Worm (Caenorhabditis elegans) whole organism, L3 larva: ENCODE data around the gene T03G6.3.
A peak's percentile ranks its signal among the peaks of the same experiment; 100 is the strongest.

ENCODE experiments used
- ZK546.5 ChIP-seq: sonication (generic microtip); optimal IDR thresholded peaks from 2 replicates; lab custom pipeline; 2017; ENCODE audit warnings: missing biosample characterization, missing genetic modification characterization
- ama-1 ChIP-seq: fragments of 150-350 bp; optimal IDR thresholded peaks from 2 replicates; lab custom pipeline; 2018
- ceh-28 ChIP-seq: fragments of 150-350 bp; optimal IDR thresholded peaks from 2 replicates; lab custom pipeline; 2014; ENCODE audit warnings: missing biosample characterization, missing genetic modification reagents, missing genetic modification characterization
- elt-2 ChIP-seq: sonication (generic microtip); optimal IDR thresholded peaks from 2 replicates; lab custom pipeline; 2016; ENCODE audit warnings: missing genetic modification reagents, mild to moderate bottlenecking, missing genetic modification characterization, missing compliant biosample characterization
- elt-3 ChIP-seq, 3 experiments: fragments of 150-350 bp in 1 of 3; sonication (generic microtip) in 2 of 3; optimal IDR thresholded peaks; 2 replicates in 2 of 3; 4 replicates in 1 of 3; lab custom pipeline; 2014 to 2017; ENCODE audit warnings: missing biosample characterization in 3 of 3, missing genetic modification characterization in 3 of 3
- lin-39 ChIP-seq: fragments of 150-350 bp; optimal IDR thresholded peaks from 2 replicates; lab custom pipeline; 2018; ENCODE audit warnings: missing biosample characterization, missing genetic modification reagents, missing genetic modification characterization
- nhr-12 ChIP-seq: fragments of 150-350 bp; optimal IDR thresholded peaks from 2 replicates; lab custom pipeline; 2014; ENCODE audit warnings: missing biosample characterization, missing genetic modification characterization
- nhr-237 ChIP-seq: fragments of 150-350 bp; optimal IDR thresholded peaks from 2 replicates; lab custom pipeline; 2014; ENCODE audit warnings: missing biosample characterization, missing genetic modification characterization
- nhr-77 ChIP-seq: fragments of 150-350 bp; optimal IDR thresholded peaks from 2 replicates; lab custom pipeline; 2014; ENCODE audit warnings: missing biosample characterization, missing genetic modification characterization

DNA sequence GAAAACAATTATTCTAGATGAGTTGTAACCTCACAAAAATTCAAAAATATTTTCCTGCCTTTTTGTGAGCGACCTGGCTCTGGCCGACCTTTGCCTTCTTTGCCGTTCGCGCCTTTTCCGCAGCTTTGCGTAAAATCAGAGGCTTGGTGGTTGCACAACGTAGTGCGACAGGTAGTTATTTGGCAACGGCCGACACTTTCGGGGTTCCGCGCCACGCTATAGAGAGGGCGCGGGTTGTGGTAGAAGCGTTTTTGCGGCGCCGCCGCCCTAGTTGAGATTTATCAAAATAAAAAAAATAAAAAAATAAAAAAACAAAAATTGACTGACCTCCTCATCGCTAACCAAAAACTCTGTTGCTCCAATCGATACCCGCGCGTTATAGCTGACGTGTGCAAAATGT, 48.3 kb upstream of the T03G6.3 start:
- TF ChIP-seq nhr-77 (tag; lab: Kevin White, UChicago) (no peak), lin-39 (tag; lab: Kevin White, UChicago) (no peak), elt-3 (tag; optimal IDR thresholded peaks at IDR 0.05; lab: Kevin White, UChicago) (no peak), nhr-237 (tag; lab: Kevin White, UChicago) (no peak), nhr-12 (tag; lab: Kevin White, UChicago) (no peak), ZK546.5 (no peak), elt-2 (tag; lab: Kevin White, UChicago) (peak; percentile 9), ceh-28 (tag; lab: Kevin White, UChicago) (no peak), ama-1 (no peak)
